Worm (Caenorhabditis elegans) whole organism, midembryonic: Measurements from ENCODE around the gene nceh-1.

Experiments
- T22C8.4 ChIP-seq: fragments of 200-800 bp; sonication (Bioruptor generic); IDR thresholded peaks from 2 replicates; pipeline ENCODE4 v1.3.6; 2022; ENCODE audit warnings: missing genetic modification characterization, missing compliant biosample characterization
- cog-1 ChIP-seq: sonication (generic microtip); optimal IDR thresholded peaks from 2 replicates; lab custom pipeline; 2016; ENCODE audit warnings: missing genetic modification characterization, missing compliant biosample characterization
- flt-1 ChIP-seq: fragments of 200-800 bp; sonication (Bioruptor generic); IDR thresholded peaks from 2 replicates; pipeline ENCODE4 v1.3.6; 2022; ENCODE audit warnings: missing genetic modification characterization, missing compliant biosample characterization
- klf-2 ChIP-seq: fragments of 200-800 bp; sonication (Bioruptor generic); conservative IDR thresholded peaks from 2 replicates; pipeline ENCODE4 v1.3.6; 2022; ENCODE audit warnings: missing genetic modification reagents, missing genetic modification characterization, missing compliant biosample characterization
- med-1 ChIP-seq: sonication (generic microtip); optimal IDR thresholded peaks from 2 replicates; lab custom pipeline; 2017; ENCODE audit warnings: missing genetic modification characterization, mild to moderate bottlenecking, missing compliant biosample characterization, antibody characterized with exemption, missing genetic modification reagents; ENCODE audit not compliant: insufficient read depth
- ref-1 ChIP-seq: fragments of 200-800 bp; sonication (Bioruptor generic); conservative IDR thresholded peaks from 2 replicates; pipeline ENCODE4 v1.3.6; 2022; ENCODE audit warnings: missing genetic modification reagents, missing genetic modification characterization, missing compliant biosample characterization
- tab-1 ChIP-seq: fragments of 200-800 bp; sonication (Bioruptor generic); IDR thresholded peaks from 2 replicates; pipeline ENCODE4 v1.3.6; 2022; ENCODE audit warnings: missing genetic modification characterization, missing compliant biosample characterization
- ztf-23 ChIP-seq: fragments of 200-800 bp; sonication (Bioruptor generic); IDR thresholded peaks from 2 replicates; pipeline ENCODE4 v1.3.6; 2022; ENCODE audit warnings: missing genetic modification reagents, missing genetic modification characterization, missing compliant biosample characterization
- ztf-29 ChIP-seq: fragments of 200-800 bp; sonication (Bioruptor generic); IDR thresholded peaks from 2 replicates; pipeline ENCODE4 v1.3.6; 2022; ENCODE audit warnings: missing genetic modification reagents, missing genetic modification characterization, missing compliant biosample characterization

DNA sequence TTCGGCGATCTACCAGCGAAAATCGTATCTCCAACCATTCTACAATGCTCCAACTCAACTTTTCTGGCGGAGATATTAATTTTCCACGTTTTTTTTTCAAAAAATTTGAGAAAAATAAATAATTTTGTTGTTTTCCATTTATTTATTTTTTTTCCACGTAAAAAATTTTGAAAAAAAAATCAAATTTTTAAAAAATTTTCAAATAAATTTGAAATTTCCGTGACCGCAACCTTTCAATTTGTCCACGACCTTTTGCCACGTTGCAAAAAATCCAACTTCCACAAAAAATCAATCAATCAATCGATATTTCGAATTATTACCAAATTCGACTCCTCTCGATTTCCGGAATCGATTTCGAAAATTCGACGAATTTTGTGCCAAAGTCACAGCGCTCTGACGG, 6.0 kb upstream of the nceh-1 start, which contains the start of gene Y43F8A.2:
- peak; percentile 10; the same call in 1 of the 2 replicates for TF ChIP-seq T22C8.4
- no peak for TF ChIP-seq cog-1
- TF ChIP-seq flt-1 (GFP tag; lab: Robert Waterston, UW) = no peak
- TF ChIP-seq tab-1 (GFP tag; lab: Robert Waterston, UW) = no peak
- no peak for TF ChIP-seq med-1 (GFP tag; lab: Kevin White, UChicago)
- TF ChIP-seq klf-2 (GFP tag; lab: Robert Waterston, UW) = no peak
- TF ChIP-seq ztf-29 (GFP tag; lab: Robert Waterston, UW) = no peak
- no peak for TF ChIP-seq ztf-23 (GFP tag; lab: Robert Waterston, UW)
- TF ChIP-seq ref-1 (GFP tag; lab: Robert Waterston, UW) = no peak
